Worm (Caenorhabditis elegans) whole organism, L4 larva: ENCODE data around the gene F46E10.2.

Source experiments
- dmd-9 ChIP-seq: fragments of 200-800 bp; sonication (Bioruptor generic); IDR thresholded peaks from 2 replicates; pipeline ENCODE4 v1.3.6; 2022; ENCODE audit warnings: missing genetic modification reagents, missing genetic modification characterization, missing compliant biosample characterization
- lim-7 ChIP-seq: fragments of 200-800 bp; sonication (Bioruptor generic); IDR thresholded peaks from 2 replicates; pipeline ENCODE4 v1.3.6; 2022; ENCODE audit warnings: missing genetic modification characterization, missing compliant biosample characterization
- lin-13 ChIP-seq: fragments of 150-350 bp; optimal IDR thresholded peaks from 2 replicates; lab custom pipeline; 2014; ENCODE audit warnings: missing biosample characterization, missing genetic modification reagents, missing genetic modification characterization
- lin-29 ChIP-seq: fragments of 200-800 bp; sonication (Bioruptor generic); IDR thresholded peaks from 2 replicates; pipeline ENCODE4 v1.3.6; 2022; ENCODE audit warnings: missing genetic modification reagents, missing genetic modification characterization, missing compliant biosample characterization
- unc-130 ChIP-seq: sonication (generic microtip); optimal IDR thresholded peaks from 2 replicates; lab custom pipeline; 2016; ENCODE audit warnings: missing genetic modification reagents, missing genetic modification characterization, missing compliant biosample characterization
- zag-1 ChIP-seq: fragments of 150-350 bp; optimal IDR thresholded peaks from 2 replicates; lab custom pipeline; 2014; ENCODE audit warnings: missing biosample characterization, missing genetic modification characterization

DNA sequence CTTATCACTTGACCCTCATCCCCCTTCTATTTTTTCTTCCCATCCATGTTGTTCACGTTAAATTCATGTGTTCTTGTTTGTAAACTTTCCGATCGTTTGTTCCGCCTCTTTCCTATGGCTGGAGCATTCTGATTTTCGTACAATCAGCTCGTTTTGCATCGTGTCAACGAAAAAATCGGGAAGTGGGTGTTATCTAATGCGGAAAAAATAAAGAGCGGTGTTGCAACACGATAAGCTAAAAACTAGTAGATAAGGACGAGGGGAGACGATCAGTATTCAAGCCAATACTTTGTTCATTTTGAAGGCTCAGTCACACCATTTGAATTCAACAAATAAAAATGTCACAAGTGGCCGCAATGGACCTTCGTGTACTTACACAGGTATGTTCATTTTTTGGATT, 4.5 kb downstream of the F46E10.2 start, which contains the start of gene acs-1:
- TF ChIP-seq dmd-9 (GFP tag; lab: Robert Waterston, UW) (no peak), lin-13 (GFP tag; lab: Kevin White, UChicago) (no peak), zag-1 (no peak), lin-29 (GFP tag; lab: Robert Waterston, UW) (no peak), unc-130 (GFP tag; lab: Kevin White, UChicago) (no peak), lim-7 (GFP tag; lab: Robert Waterston, UW) (no peak)
